Fruit fly (Drosophila melanogaster): Measurements from ENCODE around the gene Set.

dm6 chr3R:15275158-15275623, 11.8 kb downstream of the Set start, which contains the start of the genes Cp190 and CG4338:
- no peak for TF ChIP-seq cnc (optimal IDR thresholded peaks at IDR 0.05)
- TF ChIP-seq Clk (GFP tag; optimal IDR thresholded peaks at IDR 0.05) = peak; percentile 94
- no peak for TF ChIP-seq CG5204 (GFP tag; optimal IDR thresholded peaks at IDR 0.05)
- TF ChIP-seq tj (GFP tag; optimal IDR thresholded peaks at IDR 0.05) = peak; percentile 88
- peak; percentile 96 for TF ChIP-seq Mnt (GFP tag; optimal IDR thresholded peaks at IDR 0.05)
